Fruit fly (Drosophila melanogaster): ENCODE data around the gene mrn.

The mrn gene

dm6 chr3L:15580487-15580886 lies at the start of gene mrn, which contains the start of gene CG12301 (continued):
- TF ChIP-seq CG7271 (tag; optimal IDR thresholded peaks at IDR 0.05) (no peak), knrl (GFP tag; IDR thresholded peaks at IDR 0.05; ENCODE audit: partially characterized antibody) (peak; percentile 95), CG2129 (GFP tag; IDR thresholded peaks at IDR 0.05; ENCODE audit: partially characterized antibody) (peak; percentile 90), CG7745 (tag; optimal IDR thresholded peaks at IDR 0.05) (no peak), nmo (GFP tag; optimal IDR thresholded peaks at IDR 0.05) (peak; percentile 86), CG16815 (GFP tag; optimal IDR thresholded peaks at IDR 0.05) (no peak), inv (GFP tag; IDR thresholded peaks at IDR 0.05; ENCODE audit: partially characterized antibody) (peak; percentile 93), CG10654 (GFP tag; optimal IDR thresholded peaks at IDR 0.05) (peak; percentile 72), CG10147 (GFP tag; optimal IDR thresholded peaks at IDR 0.05) (no peak), HLH4C (GFP tag; IDR thresholded peaks at IDR 0.05; ENCODE audit: partially characterized antibody) (peak; percentile 95), CG15073 (GFP tag; optimal IDR thresholded peaks at IDR 0.05) (no peak), CG15696 (tag; optimal IDR thresholded peaks at IDR 0.05) (peak; percentile 7), CG10979 (tag; optimal IDR thresholded peaks at IDR 0.05) (peak; percentile 61), CG32767 (GFP tag; IDR thresholded peaks at IDR 0.05) (no peak; the same call in 1 of the 2 replicates), caup (GFP tag; optimal IDR thresholded peaks at IDR 0.05; ENCODE audit: severe bottlenecking) (no peak), CG12391 (tag; optimal IDR thresholded peaks at IDR 0.05) (peak; percentile 81), fru (optimal IDR thresholded peaks at IDR 0.05) (no peak), h (optimal IDR thresholded peaks at IDR 0.05) (no peak), Nf-YC (tag; optimal IDR thresholded peaks at IDR 0.05) (no peak), CG14441 (GFP tag; IDR thresholded peaks at IDR 0.05) (peak; percentile 96), CG10274 (GFP tag; optimal IDR thresholded peaks at IDR 0.05) (no peak), cg (GFP tag; optimal IDR thresholded peaks at IDR 0.05) (no peak), Atf3 (GFP tag; optimal IDR thresholded peaks at IDR 0.05) (peak; percentile 18), CG30020 (tag; optimal IDR thresholded peaks at IDR 0.05) (peak; percentile 59), HmgD (GFP tag; optimal IDR thresholded peaks at IDR 0.05) (no peak), ara (GFP tag; IDR thresholded peaks at IDR 0.05) (peak; percentile 96), NC2β (GFP tag; optimal IDR thresholded peaks at IDR 0.05) (peak; percentile 33), ind (GFP tag; optimal IDR thresholded peaks at IDR 0.05) (peak; percentile 75), BEAF-32 (GFP tag; optimal IDR thresholded peaks at IDR 0.05) (peak; percentile 97), CG8944 (GFP tag; optimal IDR thresholded peaks at IDR 0.05) (peak; percentile 22), CG3407 (GFP tag; optimal IDR thresholded peaks at IDR 0.05) (no peak), CG6854 (GFP tag; optimal IDR thresholded peaks at IDR 0.05) (peak; percentile 34), Mrtf (GFP tag; IDR thresholded peaks at IDR 0.05) (peak; percentile 75), TFAM (GFP tag; optimal IDR thresholded peaks at IDR 0.05) (no peak), CG1024 (GFP tag; IDR thresholded peaks at IDR 0.05) (peak; percentile 34; the same call in 1 of the 2 replicates), MTF-1 (GFP tag; optimal IDR thresholded peaks at IDR 0.05; ENCODE audit: borderline replicate concordance) (no peak), Xbp1 (GFP tag; optimal IDR thresholded peaks at IDR 0.05) (peak; percentile 83), CG1832 (GFP tag; optimal IDR thresholded peaks at IDR 0.05) (no peak), CG7987 (GFP tag; optimal IDR thresholded peaks at IDR 0.05) (peak; percentile 74), CG3847 (GFP tag; IDR thresholded peaks at IDR 0.05) (peak; percentile 85), trh (GFP tag; optimal IDR thresholded peaks at IDR 0.05) (peak; percentile 24), Optix (GFP tag; IDR thresholded peaks at IDR 0.05) (peak; percentile 34; the same call in 1 of the 3 replicates), CG14050 (GFP tag; IDR thresholded peaks at IDR 0.05) (peak; percentile 56; the same call in 2 of the 3 replicates), sug (tag; optimal IDR thresholded peaks at IDR 0.05) (no peak), org-1 (GFP tag; optimal IDR thresholded peaks at IDR 0.05) (no peak), CG7928 (GFP tag; optimal IDR thresholded peaks at IDR 0.05) (no peak), Elba2 (GFP tag; optimal IDR thresholded peaks at IDR 0.05) (no peak), CG7372 (GFP tag; IDR thresholded peaks at IDR 0.05) (peak; percentile 91), HLHmδ (GFP tag; optimal IDR thresholded peaks at IDR 0.05) (no peak), CG18262 (tag; optimal IDR thresholded peaks at IDR 0.05) (peak; percentile 83), ac (GFP tag; optimal IDR thresholded peaks at IDR 0.05) (no peak)

All from whole organism, embryonic.